Worm (Caenorhabditis elegans): Measurements from ENCODE around the gene F31F4.1.

The F31F4.1 gene

ce11 chrV:699051-699450 is 15.2 kb downstream of the F31F4.1 start:
- TF ChIP-seq fos-1 (tag; optimal IDR thresholded peaks at IDR 0.05) (no peak), tbx-2 (tag; optimal IDR thresholded peaks at IDR 0.05) (no peak), egl-5 (tag; optimal IDR thresholded peaks at IDR 0.05) (no peak), hmg-11 (tag; optimal IDR thresholded peaks at IDR 0.05) (no peak)

ce11 chrV:699489-700129 is 15.7 kb downstream of the F31F4.1 start, which contains the start of the genes ugt-29 and srx-5:
Gene ugt-29, minus strand, starts transcription at chrV:699589.
Gene srx-5, plus strand, starts transcription at chrV:700079.
- TF ChIP-seq lin-39 (tag; optimal IDR thresholded peaks at IDR 0.05) (no peak), ceh-82 (tag; optimal IDR thresholded peaks at IDR 0.05) (no peak), ZK546.5 (tag; optimal IDR thresholded peaks at IDR 0.05) (no peak), nhr-11 (tag; optimal IDR thresholded peaks at IDR 0.05) (no peak), elt-2 (tag; optimal IDR thresholded peaks at IDR 0.05) (no peak), nhr-76 (tag; optimal IDR thresholded peaks at IDR 0.05) (no peak), mml-1 (tag; optimal IDR thresholded peaks at IDR 0.05) (no peak), hmg-11 (tag; optimal IDR thresholded peaks at IDR 0.05) (no peak), pqm-1 (tag; optimal IDR thresholded peaks at IDR 0.05) (no peak), mdl-1 (tag; optimal IDR thresholded peaks at IDR 0.05) (no peak), ztf-4 (tag; optimal IDR thresholded peaks at IDR 0.05) (no peak), skn-1 (tag; optimal IDR thresholded peaks at IDR 0.05) (no peak), lsy-12 (tag; optimal IDR thresholded peaks at IDR 0.05) (no peak), zag-1 (tag; optimal IDR thresholded peaks at IDR 0.05) (no peak), nhr-28 (tag; optimal IDR thresholded peaks at IDR 0.05) (no peak), ztf-11 (tag; optimal IDR thresholded peaks at IDR 0.05) (no peak), nhr-237 (tag; optimal IDR thresholded peaks at IDR 0.05) (no peak), nfya-1 (tag; optimal IDR thresholded peaks at IDR 0.05; ENCODE audit: insufficient read depth) (no peak), ceh-9 (tag; optimal IDR thresholded peaks at IDR 0.05) (no peak), pha-4 (tag; optimal IDR thresholded peaks at IDR 0.05) (no peak)

ce11 chrV:702260-702659 is 18.4 kb downstream of the F31F4.1 start, which contains the start of gene srbc-37:
Gene srbc-37, plus strand, starts transcription at chrV:702560.
- no peak for TF ChIP-seq nhr-28 (tag; optimal IDR thresholded peaks at IDR 0.05)
- TF ChIP-seq ZK546.5 (tag; optimal IDR thresholded peaks at IDR 0.05) = no peak
- no peak for TF ChIP-seq ceh-82 (tag; optimal IDR thresholded peaks at IDR 0.05)
- no peak for TF ChIP-seq fkh-2 (tag; optimal IDR thresholded peaks at IDR 0.05)
- no peak for TF ChIP-seq fkh-10 (GFP tag; optimal IDR thresholded peaks at IDR 0.05)
- no peak for TF ChIP-seq lin-39 (tag; optimal IDR thresholded peaks at IDR 0.05)
- TF ChIP-seq tbx-2 (tag; optimal IDR thresholded peaks at IDR 0.05) = no peak

ce11 chrV:706918-707317 is 23.1 kb downstream of the F31F4.1 start, which contains the start of gene srbc-38:
Gene srbc-38, plus strand, starts transcription at chrV:707218.
- TF ChIP-seq hmg-11 (tag; optimal IDR thresholded peaks at IDR 0.05) (no peak), elt-2 (tag; optimal IDR thresholded peaks at IDR 0.05) (no peak), daf-12 (tag; optimal IDR thresholded peaks at IDR 0.05) (no peak), nhr-12 (tag; optimal IDR thresholded peaks at IDR 0.05) (no peak), elt-1 (tag; optimal IDR thresholded peaks at IDR 0.05) (no peak), pqm-1 (tag; optimal IDR thresholded peaks at IDR 0.05) (no peak), ztf-4 (tag; optimal IDR thresholded peaks at IDR 0.05) (no peak), mdl-1 (tag; optimal IDR thresholded peaks at IDR 0.05) (no peak), nhr-77 (tag; optimal IDR thresholded peaks at IDR 0.05) (no peak), lsy-12 (tag; optimal IDR thresholded peaks at IDR 0.05) (no peak), snpc-4 (tag; optimal IDR thresholded peaks at IDR 0.05) (no peak), egl-27 (tag; optimal IDR thresholded peaks at IDR 0.05) (no peak), zag-1 (tag; optimal IDR thresholded peaks at IDR 0.05) (no peak), fos-1 (tag; optimal IDR thresholded peaks at IDR 0.05) (no peak), pha-4 (tag; optimal IDR thresholded peaks at IDR 0.05) (no peak), lin-15B (tag; optimal IDR thresholded peaks at IDR 0.05) (no peak), ama-1 (optimal IDR thresholded peaks at IDR 0.05) (no peak)

- TF ChIP-seq ceh-16 (tag; optimal IDR thresholded peaks at IDR 0.05) (no peak), fos-1 (tag; optimal IDR thresholded peaks at IDR 0.05) (no peak), ceh-9 (tag; optimal IDR thresholded peaks at IDR 0.05) (no peak), nhr-237 (tag; optimal IDR thresholded peaks at IDR 0.05) (no peak), nhr-12 (tag; optimal IDR thresholded peaks at IDR 0.05) (no peak), unc-62 (GFP tag; optimal IDR thresholded peaks at IDR 0.05) (no peak), R02D3.7 (tag; optimal IDR thresholded peaks at IDR 0.05) (no peak), nhr-23 (tag; optimal IDR thresholded peaks at IDR 0.05) (no peak), unc-39 (tag; optimal IDR thresholded peaks at IDR 0.05) (no peak), daf-12 (tag; optimal IDR thresholded peaks at IDR 0.05) (no peak), aly-2 (tag; optimal IDR thresholded peaks at IDR 0.05) (no peak), lsy-12 (tag; optimal IDR thresholded peaks at IDR 0.05) (no peak), egl-27 (tag; optimal IDR thresholded peaks at IDR 0.05) (no peak), egl-5 (tag; optimal IDR thresholded peaks at IDR 0.05) (no peak), eor-1 (tag; optimal IDR thresholded peaks at IDR 0.05) (no peak), jun-1 (tag; optimal IDR thresholded peaks at IDR 0.05) (no peak)
Observed at ce11 chrV:708808-709207, 24.9 kb downstream of the F31F4.1 start, which contains the start of gene srbc-39. Gene srbc-39, plus strand, starts transcription at chrV:709108.
